Fruit fly (Drosophila melanogaster): ENCODE results near the gene bcd.

bcd gene

dm6 chr3R:6766171-6766591 lies 6.9 kb upstream of the bcd start:
- TF ChIP-seq CG10462 (GFP tag; optimal IDR thresholded peaks at IDR 0.05), result no peak
- no peak for TF ChIP-seq CG7372 (GFP tag; IDR thresholded peaks at IDR 0.05)
- peak; percentile 27 for TF ChIP-seq CG10543 (GFP tag; optimal IDR thresholded peaks at IDR 0.05)
- TF ChIP-seq CG11398 (GFP tag; optimal IDR thresholded peaks at IDR 0.05), result no peak
- TF ChIP-seq HHEX (GFP tag; optimal IDR thresholded peaks at IDR 0.05), result no peak
- TF ChIP-seq scrt (GFP tag; optimal IDR thresholded peaks at IDR 0.05), result peak; percentile 21
- TF ChIP-seq gsb-n (tag; optimal IDR thresholded peaks at IDR 0.05), result no peak
- TF ChIP-seq ato (GFP tag; IDR thresholded peaks at IDR 0.05; ENCODE audit: partially characterized antibody), result no peak
- no peak for TF ChIP-seq CG6854 (GFP tag; optimal IDR thresholded peaks at IDR 0.05)
- TF ChIP-seq Rfx (GFP tag; IDR thresholded peaks at IDR 0.05), result 0 out of 2 replicates have a peak, but pooled peaks have one; percentile 34
- TF ChIP-seq CG6813 (GFP tag; optimal IDR thresholded peaks at IDR 0.05), result no peak
- TF ChIP-seq CG34224 (GFP tag; IDR thresholded peaks at IDR 0.05; ENCODE audit: partially characterized antibody), result no peak
- TF ChIP-seq CG6683 (GFP tag; optimal IDR thresholded peaks at IDR 0.05), result no peak
- no peak for TF ChIP-seq CG10565 (GFP tag; optimal IDR thresholded peaks at IDR 0.05)
- no peak for TF ChIP-seq Stat92E (GFP tag; optimal IDR thresholded peaks at IDR 0.05)
- no peak for TF ChIP-seq Blimp-1 (GFP tag; optimal IDR thresholded peaks at IDR 0.05)
- no peak for TF ChIP-seq ttk (GFP tag; IDR thresholded peaks at IDR 0.05)
- TF ChIP-seq lola (GFP tag; optimal IDR thresholded peaks at IDR 0.05), result no peak
- TF ChIP-seq CG43689 (GFP tag; IDR thresholded peaks at IDR 0.05), result no peak
- no peak for TF ChIP-seq MBD-R2 (GFP tag; IDR thresholded peaks at IDR 0.05)
- no peak for TF ChIP-seq CG12299 (tag; optimal IDR thresholded peaks at IDR 0.05)
- no peak for TF ChIP-seq Bteb2 (GFP tag; optimal IDR thresholded peaks at IDR 0.05)
- no peak for TF ChIP-seq pzg (GFP tag; optimal IDR thresholded peaks at IDR 0.05)
- peak; percentile 54 for TF ChIP-seq CG6765 (GFP tag; optimal IDR thresholded peaks at IDR 0.05)
- no peak for TF ChIP-seq Hmr (GFP tag; optimal IDR thresholded peaks at IDR 0.05)
- no peak for TF ChIP-seq pnt (GFP tag; optimal IDR thresholded peaks at IDR 0.05)
- no peak for TF ChIP-seq CG3995 (GFP tag; optimal IDR thresholded peaks at IDR 0.05)
- TF ChIP-seq sisA (GFP tag; IDR thresholded peaks at IDR 0.05), result no peak
- TF ChIP-seq gt (GFP tag; IDR thresholded peaks at IDR 0.05), result no peak
- no peak for TF ChIP-seq CG31224 (GFP tag; IDR thresholded peaks at IDR 0.05)
- TF ChIP-seq Neu2 (GFP tag; optimal IDR thresholded peaks at IDR 0.05; ENCODE audit: borderline replicate concordance), result no peak
- no peak for TF ChIP-seq dmrt11E (tag; optimal IDR thresholded peaks at IDR 0.05)
- TF ChIP-seq bsh (GFP tag; optimal IDR thresholded peaks at IDR 0.05), result no peak
- TF ChIP-seq klu (GFP tag; IDR thresholded peaks at IDR 0.05), result no peak
- no peak for TF ChIP-seq jigr1 (GFP tag; IDR thresholded peaks at IDR 0.05)
- TF ChIP-seq Max (GFP tag; optimal IDR thresholded peaks at IDR 0.05), result no peak
- no peak for TF ChIP-seq BtbVII (GFP tag; optimal IDR thresholded peaks at IDR 0.05)
- no peak for TF ChIP-seq az2 (GFP tag; optimal IDR thresholded peaks at IDR 0.05)
- TF ChIP-seq tx (GFP tag; optimal IDR thresholded peaks at IDR 0.05), result no peak
- no peak for TF ChIP-seq zfh1 (GFP tag; IDR thresholded peaks at IDR 0.05)
- TF ChIP-seq Oaz (GFP tag; IDR thresholded peaks at IDR 0.05), result no peak
- TF ChIP-seq E2f1 (GFP tag; IDR thresholded peaks at IDR 0.05), result no peak
- TF ChIP-seq twi (tag; optimal IDR thresholded peaks at IDR 0.05), result no peak
- TF ChIP-seq Doc2 (GFP tag; IDR thresholded peaks at IDR 0.05), result no peak
- TF ChIP-seq Abd-B (GFP tag; optimal IDR thresholded peaks at IDR 0.05), result no peak
- no peak; the same call in 1 of the 2 replicates for TF ChIP-seq lmd (GFP tag; IDR thresholded peaks at IDR 0.05)
- TF ChIP-seq sc (optimal IDR thresholded peaks at IDR 0.05), result no peak
- TF ChIP-seq sc (GFP tag; optimal IDR thresholded peaks at IDR 0.05), result no peak
- TF ChIP-seq CG7556 (GFP tag; optimal IDR thresholded peaks at IDR 0.05), result no peak
- no peak for TF ChIP-seq mirr (GFP tag; optimal IDR thresholded peaks at IDR 0.05)
- no peak for TF ChIP-seq CG3163 (GFP tag; optimal IDR thresholded peaks at IDR 0.05)

Data from whole organism, embryonic.